Worm (Caenorhabditis elegans) whole organism, young adult: ENCODE measurements around the gene mmaa-1.

Source experiments
- B0261.1 ChIP-seq: sonication (generic microtip); optimal IDR thresholded peaks from 2 replicates; lab custom pipeline; 2016; ENCODE audit warnings: mild to moderate bottlenecking, missing genetic modification characterization, moderate library complexity, missing compliant biosample characterization
- C06A6.2 ChIP-seq: fragments of 200-800 bp; sonication (Bioruptor generic); conservative IDR thresholded peaks from 2 replicates; pipeline ENCODE4 v1.3.6; 2022; ENCODE audit warnings: missing genetic modification characterization, missing compliant biosample characterization
- C17E4.6 ChIP-seq: fragments of 200-800 bp; sonication (Bioruptor generic); IDR thresholded peaks from 2 replicates; pipeline ENCODE4 v1.3.6; 2022; ENCODE audit warnings: missing genetic modification reagents, missing genetic modification characterization, missing compliant biosample characterization
- F39B2.1 ChIP-seq: fragments of 200-800 bp; sonication (Bioruptor generic); IDR thresholded peaks from 2 replicates; pipeline ENCODE4 v1.3.6; 2022; ENCODE audit warnings: missing genetic modification reagents, missing genetic modification characterization, missing compliant biosample characterization
- F49E8.2 ChIP-seq: sonication (generic microtip); optimal IDR thresholded peaks from 3 replicates; lab custom pipeline; 2017; ENCODE audit warnings: missing genetic modification characterization, mild to moderate bottlenecking, missing compliant biosample characterization, antibody characterized with exemption, moderate library complexity; ENCODE audit not compliant: insufficient read depth
- F52B5.7 ChIP-seq: sonication (generic microtip); optimal IDR thresholded peaks from 2 replicates; lab custom pipeline; 2016; ENCODE audit warnings: mild to moderate bottlenecking, missing genetic modification characterization, missing compliant biosample characterization
- F55B11.4 ChIP-seq: sonication (generic microtip); optimal IDR thresholded peaks from 2 replicates; lab custom pipeline; 2016; ENCODE audit warnings: missing compliant biosample characterization, missing genetic modification characterization, borderline replicate concordance; ENCODE audit not compliant: insufficient read depth
- F57A8.1 ChIP-seq: fragments of 200-800 bp; sonication (Bioruptor generic); optimal IDR thresholded peaks from 2 replicates; lab custom pipeline; 2018; ENCODE audit warnings: mild to moderate bottlenecking, missing genetic modification characterization, moderate library complexity, missing compliant biosample characterization
- K11D2.4 ChIP-seq: fragments of 200-800 bp; sonication (Bioruptor generic); IDR thresholded peaks from 2 replicates; pipeline ENCODE4 v1.3.6; 2022; ENCODE audit warnings: missing genetic modification reagents, missing genetic modification characterization, missing compliant biosample characterization
- K12H6.12 ChIP-seq: fragments of 200-800 bp; sonication (Bioruptor generic); optimal IDR thresholded peaks from 2 replicates; lab custom pipeline; 2018; ENCODE audit warnings: mild to moderate bottlenecking, missing genetic modification characterization, missing compliant biosample characterization
- akir-1 ChIP-seq: fragments of 200-800 bp; sonication (Bioruptor generic); optimal IDR thresholded peaks from 2 replicates; lab custom pipeline; 2018; ENCODE audit warnings: mild to moderate bottlenecking, missing genetic modification characterization, moderate library complexity, missing compliant biosample characterization
- atf-7 ChIP-seq: sonication (generic microtip); optimal IDR thresholded peaks from 2 replicates; lab custom pipeline; 2017; ENCODE audit warnings: mild to moderate bottlenecking, missing genetic modification characterization, missing compliant biosample characterization
- attf-3 ChIP-seq: fragments of 200-800 bp; sonication (Bioruptor generic); conservative IDR thresholded peaks from 2 replicates; pipeline ENCODE4 v1.3.6; 2022; ENCODE audit warnings: missing genetic modification reagents, missing genetic modification characterization, missing compliant biosample characterization
- bed-2 ChIP-seq: fragments of 200-800 bp; sonication (Bioruptor generic); IDR thresholded peaks from 2 replicates; pipeline ENCODE4 v1.3.6; 2022; ENCODE audit warnings: missing genetic modification reagents, missing genetic modification characterization, missing compliant biosample characterization
- cebp-1 ChIP-seq, 2 experiments: fragments of 200-800 bp in 1 of 2; sonication (Bioruptor generic) in 1 of 2; sonication (generic microtip) in 1 of 2; IDR thresholded peaks in 1 of 2; optimal IDR thresholded peaks in 1 of 2; 2 replicates each; pipeline versions ENCODE4 v1.3.6 to Lab custom; 2017 to 2022; ENCODE audit warnings: missing compliant biosample characterization in 2 of 2, missing genetic modification characterization in 2 of 2, mild to moderate bottlenecking in 1 of 2, missing genetic modification reagents in 1 of 2, moderate library complexity in 1 of 2
- ceh-100 ChIP-seq: fragments of 200-800 bp; sonication (Bioruptor generic); IDR thresholded peaks from 2 replicates; pipeline ENCODE4 v1.3.6; 2022; ENCODE audit warnings: missing genetic modification reagents, missing genetic modification characterization, missing compliant biosample characterization
- ceh-40 ChIP-seq: fragments of 200-800 bp; sonication (Bioruptor generic); IDR thresholded peaks from 2 replicates; pipeline ENCODE4 v1.3.6; 2022; ENCODE audit warnings: missing genetic modification characterization, missing compliant biosample characterization
- ceh-91 ChIP-seq: fragments of 200-800 bp; sonication (Bioruptor generic); IDR thresholded peaks from 2 replicates; pipeline ENCODE4 v1.3.6; 2022; ENCODE audit warnings: missing genetic modification reagents, missing genetic modification characterization, missing compliant biosample characterization
- chd-7 ChIP-seq: sonication (generic microtip); optimal IDR thresholded peaks from 2 replicates; lab custom pipeline; 2016; ENCODE audit warnings: mild to moderate bottlenecking, missing genetic modification characterization, moderate library complexity, missing compliant biosample characterization
- dpl-1 ChIP-seq: fragments of 150-350 bp; optimal IDR thresholded peaks from 2 replicates; lab custom pipeline; 2014; ENCODE audit warnings: missing biosample characterization, missing genetic modification reagents, missing genetic modification characterization
- efl-1 ChIP-seq: fragments of 150-350 bp; optimal IDR thresholded peaks from 2 replicates; lab custom pipeline; 2014; ENCODE audit warnings: missing biosample characterization, missing genetic modification reagents, missing genetic modification characterization
- egrh-3 ChIP-seq: fragments of 200-800 bp; sonication (Bioruptor generic); IDR thresholded peaks from 2 replicates; pipeline ENCODE4 v1.3.6; 2022; ENCODE audit warnings: missing genetic modification reagents, missing genetic modification characterization, missing compliant biosample characterization
- ekl-4 ChIP-seq: fragments of 200-800 bp; sonication (Bioruptor generic); IDR thresholded peaks from 2 replicates; pipeline ENCODE4 v1.3.6; 2022; ENCODE audit warnings: missing genetic modification reagents, missing genetic modification characterization, missing compliant biosample characterization
- ets-4 ChIP-seq: fragments of 200-800 bp; sonication (Bioruptor generic); optimal IDR thresholded peaks from 2 replicates; lab custom pipeline; 2018; ENCODE audit warnings: mild to moderate bottlenecking, missing genetic modification characterization, missing compliant biosample characterization
- hlh-12 ChIP-seq: sonication (generic microtip); optimal IDR thresholded peaks from 2 replicates; lab custom pipeline; 2016; ENCODE audit warnings: missing genetic modification characterization, missing compliant biosample characterization
- hsf-1 ChIP-seq: fragments of 200-800 bp; sonication (Bioruptor generic); IDR thresholded peaks from 2 replicates; pipeline ENCODE4 v1.3.6; 2022; ENCODE audit warnings: missing genetic modification reagents, missing genetic modification characterization, missing compliant biosample characterization
- lag-1 ChIP-seq: fragments of 200-800 bp; sonication (Bioruptor generic); IDR thresholded peaks from 2 replicates; pipeline ENCODE4 v1.3.6; 2022; ENCODE audit warnings: missing genetic modification reagents, missing genetic modification characterization, missing compliant biosample characterization
- let-526 ChIP-seq: fragments of 200-800 bp; sonication (Bioruptor generic); IDR thresholded peaks from 2 replicates; pipeline ENCODE4 v1.3.6; 2022; ENCODE audit warnings: missing genetic modification reagents, missing genetic modification characterization, missing compliant biosample characterization
- lin-40 ChIP-seq: sonication (generic microtip); optimal IDR thresholded peaks from 2 replicates; lab custom pipeline; 2016; ENCODE audit warnings: missing genetic modification characterization, mild to moderate bottlenecking, missing compliant biosample characterization, missing genotype, missing genetic modification reagents
- lsl-1 ChIP-seq: fragments of 200-800 bp; sonication (Bioruptor generic); optimal IDR thresholded peaks from 2 replicates; lab custom pipeline; 2018; ENCODE audit warnings: mild to moderate bottlenecking, missing genetic modification characterization, moderate library complexity, missing compliant biosample characterization
- lsy-27 ChIP-seq: sonication (generic microtip); optimal IDR thresholded peaks from 2 replicates; lab custom pipeline; 2017; ENCODE audit warnings: missing genetic modification characterization, mild to moderate bottlenecking, missing compliant biosample characterization, antibody characterized with exemption, missing genotype, borderline replicate concordance; ENCODE audit not compliant: insufficient read depth
- madf-10 ChIP-seq: sonication (generic microtip); optimal IDR thresholded peaks from 2 replicates; lab custom pipeline; 2016; ENCODE audit warnings: mild to moderate bottlenecking, missing genetic modification characterization, missing compliant biosample characterization
- madf-6 ChIP-seq: fragments of 200-800 bp; sonication (Bioruptor generic); IDR thresholded peaks from 2 replicates; pipeline ENCODE4 v1.3.6; 2022; ENCODE audit warnings: missing genetic modification reagents, missing genetic modification characterization, missing compliant biosample characterization
- mcd-1 ChIP-seq: fragments of 200-800 bp; sonication (Bioruptor generic); IDR thresholded peaks from 2 replicates; pipeline ENCODE4 v1.3.6; 2022; ENCODE audit warnings: missing genetic modification reagents, missing genetic modification characterization, missing compliant biosample characterization
- mel-28 ChIP-seq: sonication (generic microtip); optimal IDR thresholded peaks from 2 replicates; lab custom pipeline; 2016; ENCODE audit warnings: borderline replicate concordance, mild to moderate bottlenecking, missing genetic modification characterization, missing compliant biosample characterization
- mes-4 ChIP-seq: sonication (generic microtip); optimal IDR thresholded peaks from 2 replicates; lab custom pipeline; 2016; ENCODE audit warnings: missing genotype, missing genetic modification characterization, missing compliant biosample characterization
- mxl-1 ChIP-seq: sonication (generic microtip); optimal IDR thresholded peaks from 2 replicates; lab custom pipeline; 2016; ENCODE audit warnings: missing genetic modification characterization, missing compliant biosample characterization
- nfya-2 ChIP-seq: fragments of 200-800 bp; sonication (Bioruptor generic); IDR thresholded peaks from 2 replicates; pipeline ENCODE4 v1.3.6; 2022; ENCODE audit warnings: missing genetic modification reagents, missing genetic modification characterization, missing compliant biosample characterization
- pbrm-1 ChIP-seq: fragments of 200-800 bp; sonication (Bioruptor generic); IDR thresholded peaks from 2 replicates; pipeline ENCODE4 v1.3.6; 2022; ENCODE audit warnings: missing genetic modification reagents, missing genetic modification characterization, missing compliant biosample characterization
- rcor-1 ChIP-seq: fragments of 200-800 bp; sonication (Bioruptor generic); IDR thresholded peaks from 2 replicates; pipeline ENCODE4 v1.3.6; 2022; ENCODE audit warnings: missing genetic modification reagents, missing genetic modification characterization, missing compliant biosample characterization
- repo-1 ChIP-seq: sonication (generic microtip); optimal IDR thresholded peaks from 2 replicates; lab custom pipeline; 2017; ENCODE audit warnings: mild to moderate bottlenecking, missing genetic modification characterization, missing compliant biosample characterization
- sdz-38 ChIP-seq: sonication (generic microtip); optimal IDR thresholded peaks from 2 replicates; lab custom pipeline; 2016; ENCODE audit warnings: missing genotype, missing genetic modification characterization, missing compliant biosample characterization
- snpc-1.1 ChIP-seq: sonication (generic microtip); optimal IDR thresholded peaks from 2 replicates; lab custom pipeline; 2017; ENCODE audit warnings: missing genetic modification characterization, mild to moderate bottlenecking, missing compliant biosample characterization, antibody characterized with exemption, moderate library complexity, missing genotype, missing genetic modification reagents; ENCODE audit not compliant: insufficient read depth
- snpc-4 ChIP-seq, 5 experiments: fragments of 150-350 bp in 1 of 5; sonication (generic microtip) in 4 of 5; optimal IDR thresholded peaks; 2 replicates each; lab custom pipeline; 2014 to 2018; ENCODE audit warnings: missing genetic modification characterization in 5 of 5, missing biosample characterization in 3 of 5, antibody characterized with exemption in 2 of 5, mild to moderate bottlenecking in 2 of 5, missing compliant biosample characterization in 2 of 5, missing genotype in 2 of 5, moderate library complexity in 2 of 5, missing genetic modification reagents in 1 of 5
- tbx-9 ChIP-seq: sonication (generic microtip); optimal IDR thresholded peaks from 2 replicates; lab custom pipeline; 2016; ENCODE audit warnings: borderline replicate concordance, missing genetic modification characterization, inconsistent platforms, missing compliant biosample characterization
- zim-3 ChIP-seq: sonication (generic microtip); optimal IDR thresholded peaks from 2 replicates; lab custom pipeline; 2017; ENCODE audit warnings: mild to moderate bottlenecking, missing genetic modification characterization, moderate library complexity, missing compliant biosample characterization
- ztf-28 ChIP-seq: fragments of 200-800 bp; sonication (Bioruptor generic); IDR thresholded peaks from 2 replicates; pipeline ENCODE4 v1.3.6; 2022; ENCODE audit warnings: missing genetic modification reagents, missing genetic modification characterization, missing compliant biosample characterization
- ztf-3 ChIP-seq: fragments of 200-800 bp; sonication (Bioruptor generic); optimal IDR thresholded peaks from 2 replicates; lab custom pipeline; 2018; ENCODE audit warnings: mild to moderate bottlenecking, missing genetic modification characterization, missing compliant biosample characterization

The mmaa-1 gene

DNA sequence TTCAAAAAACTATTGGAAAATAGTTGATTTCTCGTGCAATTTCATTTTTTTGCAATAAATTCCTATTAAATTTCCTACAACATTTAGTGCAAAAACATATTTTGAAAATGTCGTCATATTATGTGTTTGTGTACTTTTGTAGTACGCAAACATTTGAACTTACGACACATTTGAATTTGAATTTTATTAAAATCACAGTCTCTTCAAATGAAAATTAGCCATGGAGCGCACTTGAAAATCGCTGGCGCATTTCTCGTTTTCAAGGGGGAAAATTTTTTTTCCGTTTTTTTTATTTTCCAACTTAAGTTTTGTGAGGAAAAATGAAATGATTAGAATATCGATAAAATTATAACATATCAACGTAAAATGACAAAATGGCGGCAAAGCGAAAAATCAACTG lies 46.6 kb upstream of the mmaa-1 start (continued):
- TF ChIP-seq ceh-100, result peak; percentile 55; the same call in 1 of the 2 replicates
- peak; percentile 65 for TF ChIP-seq snpc-1.1
- no peak for TF ChIP-seq ztf-3 (GFP tag; lab: Kevin White, UChicago)
- no peak for TF ChIP-seq F57A8.1 (GFP tag; lab: Kevin White, UChicago)
- peak; percentile 88; the same call in 1 of the 2 replicates for TF ChIP-seq mcd-1 (GFP tag; lab: Robert Waterston, UW)
- no peak for TF ChIP-seq atf-7 (tag; lab: Kevin White, UChicago)
- no peak for TF ChIP-seq K11D2.4
- no peak for TF ChIP-seq nfya-2 (GFP tag; lab: Robert Waterston, UW)
- TF ChIP-seq madf-10 (tag; lab: Kevin White, UChicago), result no peak
- peak; percentile 78 for TF ChIP-seq ceh-91 (GFP tag; lab: Robert Waterston, UW)
- no peak for TF ChIP-seq repo-1 (tag; lab: Kevin White, UChicago)
- no peak for TF ChIP-seq F55B11.4 (tag; lab: Kevin White, UChicago)
- TF ChIP-seq akir-1 (GFP tag; lab: Kevin White, UChicago), result no peak
- no peak for TF ChIP-seq lag-1 (GFP tag; lab: Robert Waterston, UW)
- no peak for TF ChIP-seq C06A6.2 (GFP tag; lab: Robert Waterston, UW)
- TF ChIP-seq ceh-40 (GFP tag; lab: Robert Waterston, UW), result no peak
- TF ChIP-seq hlh-12, result no peak
- TF ChIP-seq pbrm-1, result no peak
- TF ChIP-seq madf-6 (GFP tag; lab: Robert Waterston, UW), result no peak
- no peak for TF ChIP-seq hsf-1 (GFP tag; lab: Robert Waterston, UW)
- TF ChIP-seq lsy-27, result no peak
- peak; percentile 45 for TF ChIP-seq efl-1
- no peak for TF ChIP-seq sdz-38 (tag; lab: Kevin White, UChicago)
- TF ChIP-seq attf-3 (GFP tag; lab: Robert Waterston, UW), result peak; percentile 31; the same call in 1 of the 2 replicates
- 0 out of 2 replicates have a peak, but pooled peaks have one; percentile 17 for TF ChIP-seq ekl-4 (GFP tag; lab: Robert Waterston, UW)
- no peak for TF ChIP-seq ztf-28 (GFP tag; lab: Robert Waterston, UW)
- peak; percentile 18 for TF ChIP-seq snpc-4 (GFP tag; optimal IDR thresholded peaks at IDR 0.05; lab: Kevin White, UChicago)
- TF ChIP-seq snpc-4 (tag; optimal IDR thresholded peaks at IDR 0.05; lab: Kevin White, UChicago), result peak in 2 of 4 experiments; percentile 28 to 32
- TF ChIP-seq B0261.1, result no peak
- TF ChIP-seq F49E8.2 (tag; lab: Kevin White, UChicago), result peak; percentile 70
- TF ChIP-seq mel-28 (tag; lab: Kevin White, UChicago), result no peak
- no peak for TF ChIP-seq chd-7
- TF ChIP-seq dpl-1, result no peak
- peak; percentile 84 for TF ChIP-seq lsl-1
- no peak for TF ChIP-seq rcor-1 (GFP tag; lab: Robert Waterston, UW)
- no peak for TF ChIP-seq ets-4 (GFP tag; lab: Kevin White, UChicago)
- no peak for TF ChIP-seq K12H6.12 (tag; lab: Kevin White, UChicago)
- no peak for TF ChIP-seq tbx-9 (tag; lab: Kevin White, UChicago)

DNA sequence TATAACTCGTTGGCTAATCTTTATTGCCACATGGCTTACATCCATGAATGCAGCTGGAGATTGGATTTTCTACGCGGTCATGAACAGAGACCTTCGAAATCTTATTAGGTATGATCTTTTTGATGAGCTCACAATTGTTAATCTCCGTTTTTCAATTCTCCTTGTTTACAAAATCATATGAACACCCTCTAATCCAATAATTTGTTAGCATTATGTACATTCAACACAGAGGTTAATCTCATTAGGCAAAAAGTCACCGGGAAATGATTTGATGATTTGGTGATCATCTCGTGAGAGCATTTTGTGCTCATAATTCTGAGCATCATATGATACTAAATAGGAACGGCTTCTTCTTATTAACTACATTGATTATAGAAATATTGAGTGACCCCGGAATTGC lies 45.3 kb upstream of the mmaa-1 start:
- TF ChIP-seq lsl-1 (no peak), akir-1 (GFP tag; lab: Kevin White, UChicago) (no peak), F39B2.1 (GFP tag; lab: Robert Waterston, UW) (no peak), mxl-1 (tag; lab: Kevin White, UChicago) (no peak), snpc-1.1 (no peak), lag-1 (GFP tag; lab: Robert Waterston, UW) (no peak), bed-2 (GFP tag; lab: Robert Waterston, UW) (no peak), mes-4 (no peak), K11D2.4 (no peak), zim-3 (no peak), lin-40 (tag; lab: Kevin White, UChicago) (no peak), cebp-1 (GFP tag; IDR thresholded peaks at IDR 0.05; lab: Robert Waterston, UW) (no peak), cebp-1 (tag; optimal IDR thresholded peaks at IDR 0.05; lab: Kevin White, UChicago) (no peak), egrh-3 (GFP tag; lab: Robert Waterston, UW) (no peak), F57A8.1 (GFP tag; lab: Kevin White, UChicago) (no peak), let-526 (no peak), C17E4.6 (GFP tag; lab: Robert Waterston, UW) (no peak), F52B5.7 (no peak)
